Fruit fly (Drosophila melanogaster) whole organism, embryonic: ENCODE measurements around the gene CG40045.
A peak's percentile ranks its signal among the peaks of the same experiment; 100 is the strongest.

Source experiments
- Abd-B ChIP-seq: fragments of 200-800 bp; sonication (Bioruptor generic); optimal IDR thresholded peaks from 2 replicates; lab custom pipeline; 2018; ENCODE audit warnings: missing biosample characterization, mild to moderate bottlenecking, missing genetic modification characterization, moderate library complexity
- Antp ChIP-seq: fragments of 200-800 bp; sonication (Bioruptor generic); optimal IDR thresholded peaks from 3 replicates; lab custom pipeline; 2016; ENCODE audit warnings: missing biosample characterization, missing genetic modification characterization
- C15 ChIP-seq: fragments of 200-800 bp; sonication (Bioruptor generic); IDR thresholded peaks from 3 replicates; pipeline ENCODE4 v1.3.6; 2022; ENCODE audit warnings: missing biosample characterization, missing genetic modification characterization
- CG10209 ChIP-seq: fragments of 200-800 bp; sonication (Bioruptor generic); optimal IDR thresholded peaks from 3 replicates; lab custom pipeline; 2017; ENCODE audit warnings: missing biosample characterization, mild to moderate bottlenecking, missing genetic modification characterization, missing genetic modification reagents
- CG10543 ChIP-seq: fragments of 200-800 bp; sonication (Bioruptor generic); optimal IDR thresholded peaks from 3 replicates; lab custom pipeline; 2017; ENCODE audit warnings: missing biosample characterization, mild to moderate bottlenecking, missing genetic modification characterization, moderate library complexity
- CG10959 ChIP-seq: fragments of 200-800 bp; sonication (Bioruptor generic); IDR thresholded peaks from 2 replicates; pipeline ENCODE4 v1.3.6; 2022; ENCODE audit warnings: missing biosample characterization, missing genetic modification characterization
- CG13296 ChIP-seq: fragments of 200-800 bp; sonication (Bioruptor generic); optimal IDR thresholded peaks from 3 replicates; lab custom pipeline; 2018; ENCODE audit warnings: missing biosample characterization, mild to moderate bottlenecking, missing genetic modification characterization
- CG14965 ChIP-seq: fragments of 200-800 bp; sonication (Bioruptor generic); optimal IDR thresholded peaks from 2 replicates; lab custom pipeline; 2016; ENCODE audit warnings: missing biosample characterization, missing genetic modification characterization, borderline replicate concordance
- CG15011 ChIP-seq: fragments of 200-800 bp; sonication (Bioruptor generic); optimal IDR thresholded peaks from 3 replicates; lab custom pipeline; 2018; ENCODE audit warnings: missing biosample characterization, mild to moderate bottlenecking, missing genetic modification characterization
- CG15073 ChIP-seq: fragments of 200-800 bp; sonication (Bioruptor generic); optimal IDR thresholded peaks from 2 replicates; lab custom pipeline; 2016; ENCODE audit warnings: missing biosample characterization, missing genetic modification characterization
- CG16779 ChIP-seq: fragments of 200-800 bp; sonication (Bioruptor generic); IDR thresholded peaks from 2 replicates; pipeline ENCODE4 v1.3.6; 2022; ENCODE audit warnings: missing biosample characterization, missing genetic modification characterization
- CG16813 ChIP-seq: fragments of 200-800 bp; sonication (Bioruptor generic); IDR thresholded peaks from 3 replicates; pipeline ENCODE4 v1.3.6; 2022; ENCODE audit warnings: missing biosample characterization, missing genetic modification characterization; ENCODE audit not compliant: partially characterized antibody
- CG17361 ChIP-seq: fragments of 200-800 bp; sonication (Bioruptor generic); IDR thresholded peaks from 3 replicates; pipeline ENCODE4 v1.3.6; 2022; ENCODE audit warnings: missing biosample characterization, missing genetic modification characterization
- CG2199 ChIP-seq: fragments of 200-800 bp; sonication (Bioruptor generic); IDR thresholded peaks from 3 replicates; pipeline ENCODE4 v1.3.6; 2022; ENCODE audit warnings: missing biosample characterization, missing genetic modification characterization
- CG9609 ChIP-seq: fragments of 200-800 bp; sonication (Bioruptor generic); optimal IDR thresholded peaks from 3 replicates; lab custom pipeline; 2016; ENCODE audit warnings: missing biosample characterization, missing genetic modification characterization
- D19A ChIP-seq: fragments of 200-800 bp; optimal IDR thresholded peaks from 3 replicates; lab custom pipeline; 2019; ENCODE audit warnings: missing biosample characterization, mild to moderate bottlenecking, missing genetic modification characterization, moderate library complexity
- D19B ChIP-seq: fragments of 200-800 bp; sonication (Bioruptor generic); optimal IDR thresholded peaks from 2 replicates; lab custom pipeline; 2017; ENCODE audit warnings: missing biosample characterization, mild to moderate bottlenecking, missing genetic modification characterization
- Deaf1 ChIP-seq: fragments of 200-800 bp; optimal IDR thresholded peaks from 3 replicates; lab custom pipeline; 2019; ENCODE audit warnings: missing biosample characterization, mild to moderate bottlenecking, missing genetic modification characterization, moderate library complexity
- E2f2 ChIP-seq: fragments of 200-800 bp; sonication (Bioruptor generic); IDR thresholded peaks from 2 replicates; pipeline ENCODE4 v1.3.6; 2022; ENCODE audit warnings: missing biosample characterization, missing genetic modification characterization
- HLH4C ChIP-seq: fragments of 200-800 bp; sonication (Bioruptor generic); IDR thresholded peaks from 3 replicates; pipeline ENCODE4 v1.3.6; 2022; ENCODE audit warnings: missing biosample characterization, missing genetic modification characterization; ENCODE audit not compliant: partially characterized antibody
- Hey ChIP-seq: fragments of 200-800 bp; sonication (Bioruptor generic); optimal IDR thresholded peaks from 3 replicates; lab custom pipeline; 2018; ENCODE audit warnings: missing biosample characterization, mild to moderate bottlenecking, missing genetic modification characterization
- Hmr ChIP-seq: fragments of 200-800 bp; sonication (Bioruptor generic); optimal IDR thresholded peaks from 3 replicates; lab custom pipeline; 2017; ENCODE audit warnings: mild to moderate bottlenecking, missing biosample characterization, missing genetic modification reagents, missing genetic modification characterization
- Kr ChIP-seq: fragments of 200-800 bp; sonication (Bioruptor generic); optimal IDR thresholded peaks from 2 replicates; lab custom pipeline; 2017; ENCODE audit warnings: missing biosample characterization, mild to moderate bottlenecking, missing genetic modification characterization
- Med ChIP-seq: fragments of 200-800 bp; sonication (Bioruptor generic); peaks from one replicate; lab custom pipeline; 2016; ENCODE audit warnings: missing biosample characterization, missing genetic modification characterization, mild to moderate bottlenecking, inconsistent platforms, moderate library complexity
- NC2β ChIP-seq: fragments of 200-800 bp; sonication (Bioruptor generic); optimal IDR thresholded peaks from 2 replicates; lab custom pipeline; 2016; ENCODE audit warnings: missing biosample characterization, missing genetic modification characterization
- NK7.1 ChIP-seq: fragments of 200-800 bp; sonication (Bioruptor generic); optimal IDR thresholded peaks from 3 replicates; lab custom pipeline; 2016; ENCODE audit warnings: missing biosample characterization, missing genetic modification characterization
- Neu2 ChIP-seq: fragments of 200-800 bp; sonication (Bioruptor generic); optimal IDR thresholded peaks from 3 replicates; lab custom pipeline; 2016; ENCODE audit warnings: missing biosample characterization, missing genetic modification characterization, borderline replicate concordance
- Optix ChIP-seq: fragments of 200-800 bp; sonication (Bioruptor generic); IDR thresholded peaks from 3 replicates; pipeline ENCODE4 v1.3.6; 2022; ENCODE audit warnings: missing biosample characterization, missing genetic modification characterization
- Pdp1 ChIP-seq, 2 experiments: fragments of 200-800 bp; sonication (Bioruptor generic); optimal IDR thresholded peaks; 3 replicates each; lab custom pipeline; 2016; ENCODE audit warnings: missing biosample characterization in 2 of 2, missing genetic modification characterization in 2 of 2, mild to moderate bottlenecking in 1 of 2, moderate library complexity in 1 of 2
- Six4 ChIP-seq: fragments of 200-800 bp; sonication (Bioruptor generic); optimal IDR thresholded peaks from 2 replicates; lab custom pipeline; 2016; ENCODE audit warnings: missing biosample characterization, missing genetic modification characterization
- TFAM ChIP-seq: fragments of 200-800 bp; sonication (Bioruptor generic); optimal IDR thresholded peaks from 2 replicates; lab custom pipeline; 2017; ENCODE audit warnings: missing biosample characterization, missing genetic modification characterization, inconsistent platforms
- Usf ChIP-seq: fragments of 200-800 bp; sonication (Bioruptor generic); optimal IDR thresholded peaks from 2 replicates; lab custom pipeline; 2017; ENCODE audit warnings: missing genotype, missing biosample characterization, missing genetic modification characterization
- ap ChIP-seq: fragments of 200-800 bp; sonication (Bioruptor generic); IDR thresholded peaks from 2 replicates; pipeline ENCODE4 v1.3.6; 2022; ENCODE audit warnings: missing biosample characterization, missing genetic modification characterization
- bcd ChIP-seq: fragments of 200-800 bp; sonication (Bioruptor generic); optimal IDR thresholded peaks from 2 replicates; lab custom pipeline; 2017; ENCODE audit warnings: missing biosample characterization, mild to moderate bottlenecking, missing genetic modification characterization
- ewg ChIP-seq: fragments of 200-800 bp; sonication (Bioruptor generic); optimal IDR thresholded peaks from 3 replicates; lab custom pipeline; 2017; ENCODE audit warnings: mild to moderate bottlenecking, missing biosample characterization, missing genetic modification reagents, missing genetic modification characterization
- gsb ChIP-seq: fragments of 200-800 bp; sonication (Bioruptor generic); IDR thresholded peaks from 2 replicates; pipeline ENCODE4 v1.3.6; 2022; ENCODE audit warnings: missing biosample characterization, missing genetic modification characterization
- inv ChIP-seq: fragments of 200-800 bp; sonication (Bioruptor generic); IDR thresholded peaks from 2 replicates; pipeline ENCODE4 v1.3.6; 2022; ENCODE audit warnings: missing biosample characterization, missing genetic modification characterization; ENCODE audit not compliant: partially characterized antibody
- klu ChIP-seq: fragments of 200-800 bp; sonication (Bioruptor generic); IDR thresholded peaks from 2 replicates; pipeline ENCODE4 v1.3.6; 2022; ENCODE audit warnings: missing biosample characterization, missing genetic modification characterization
- nmo ChIP-seq: fragments of 200-800 bp; sonication (Bioruptor generic); optimal IDR thresholded peaks from 2 replicates; lab custom pipeline; 2018; ENCODE audit warnings: missing biosample characterization, mild to moderate bottlenecking, missing genetic modification characterization, moderate library complexity
- oc ChIP-seq: fragments of 200-800 bp; sonication (Bioruptor generic); optimal IDR thresholded peaks from 2 replicates; lab custom pipeline; 2018; ENCODE audit warnings: missing biosample characterization, mild to moderate bottlenecking, missing genetic modification characterization, moderate library complexity
- pzg ChIP-seq: fragments of 200-800 bp; sonication (Bioruptor generic); optimal IDR thresholded peaks from 3 replicates; lab custom pipeline; 2018; ENCODE audit warnings: missing biosample characterization, mild to moderate bottlenecking, missing genetic modification characterization, moderate library complexity
- sc ChIP-seq, 3 experiments: fragments of >200 bp in 2 of 3; fragments of 200-800 bp in 1 of 3; sonication (Bioruptor generic) in 1 of 3; optimal IDR thresholded peaks; 2 replicates in 2 of 3; 3 replicates in 1 of 3; lab custom pipeline; 2017; ENCODE audit warnings: mild to moderate bottlenecking in 1 of 3, missing biosample characterization in 1 of 3, missing genetic modification characterization in 1 of 3, missing genetic modification reagents in 1 of 3
- shn ChIP-seq: fragments of 200-800 bp; sonication (Bioruptor generic); optimal IDR thresholded peaks from 3 replicates; lab custom pipeline; 2016; ENCODE audit warnings: missing biosample characterization, missing genetic modification characterization
- sisA ChIP-seq: fragments of 200-800 bp; sonication (Bioruptor generic); IDR thresholded peaks from 2 replicates; pipeline ENCODE4 v1.3.6; 2022; ENCODE audit warnings: missing biosample characterization, missing genetic modification characterization
- slp2 ChIP-seq: fragments of 200-800 bp; sonication (Bioruptor generic); optimal IDR thresholded peaks from 2 replicates; lab custom pipeline; 2016; ENCODE audit warnings: missing biosample characterization, missing genetic modification characterization
- sna ChIP-seq: fragments of 200-800 bp; sonication (Bioruptor generic); IDR thresholded peaks from 2 replicates; pipeline ENCODE4 v1.3.6; 2022; ENCODE audit warnings: missing biosample characterization, missing genetic modification characterization; ENCODE audit not compliant: partially characterized antibody
- sr ChIP-seq: fragments of 200-800 bp; sonication (Bioruptor generic); IDR thresholded peaks from 3 replicates; pipeline ENCODE4 v1.3.6; 2022; ENCODE audit warnings: missing biosample characterization, missing genetic modification characterization
- toy ChIP-seq: fragments of 200-800 bp; sonication (Bioruptor generic); IDR thresholded peaks from 2 replicates; pipeline ENCODE4 v1.3.6; 2022; ENCODE audit warnings: missing biosample characterization, missing genetic modification characterization
- unc-4 ChIP-seq: fragments of 200-800 bp; sonication (Bioruptor generic); IDR thresholded peaks from 2 replicates; pipeline ENCODE4 v1.3.6; 2022; ENCODE audit warnings: missing biosample characterization, missing genetic modification characterization; ENCODE audit not compliant: partially characterized antibody

The CG40045 gene

DNA sequence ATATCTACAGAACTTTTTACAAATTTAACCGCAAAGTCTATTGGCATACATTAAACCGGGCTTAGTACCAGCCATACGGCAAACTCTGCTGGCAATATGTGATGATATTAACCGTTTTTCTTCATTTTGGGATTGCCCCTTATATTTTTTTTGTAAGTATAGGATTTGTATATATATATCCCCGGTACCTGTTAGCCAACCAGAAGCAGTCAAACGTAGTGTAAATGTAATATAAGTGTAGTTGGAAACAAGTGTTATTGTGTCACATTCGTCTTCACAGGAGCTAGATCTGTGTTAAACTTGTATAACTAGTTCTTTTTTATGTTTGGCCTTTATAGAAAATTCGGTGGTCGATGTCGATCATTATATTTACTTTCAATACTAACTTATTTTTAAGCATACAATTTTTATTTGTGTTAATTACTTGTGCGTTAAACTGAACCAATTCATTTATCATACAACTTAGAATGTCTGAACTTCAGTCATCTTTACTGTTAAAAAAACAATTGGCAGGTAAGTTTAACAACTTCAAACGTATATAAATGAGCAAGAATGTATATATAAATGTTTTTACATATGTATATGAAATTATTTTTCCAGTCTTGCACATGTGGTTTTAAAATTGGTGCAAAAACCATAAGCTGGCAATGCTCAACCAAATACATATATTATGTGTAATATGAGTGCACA lies at the start of gene CG40045 (continued):
- TF ChIP-seq Neu2 (GFP tag; lab: Kevin White, UChicago): no peak
- TF ChIP-seq CG10209 (GFP tag; lab: Kevin White, UChicago): no peak
- no peak for TF ChIP-seq sisA (GFP tag; lab: Robert Waterston, UW)
- no peak for TF ChIP-seq toy (GFP tag; lab: Robert Waterston, UW)
- TF ChIP-seq Antp (GFP tag; lab: Kevin White, UChicago): no peak
- no peak for TF ChIP-seq gsb (GFP tag; lab: Robert Waterston, UW)
- TF ChIP-seq oc (tag; lab: Kevin White, UChicago): no peak
- no peak for TF ChIP-seq CG16813 (GFP tag; lab: Robert Waterston, UW)
- TF ChIP-seq HLH4C (GFP tag; lab: Robert Waterston, UW): no peak
- TF ChIP-seq Hmr (GFP tag; lab: Kevin White, UChicago): no peak
- peak in 1 of 2 experiments; percentile 79 for TF ChIP-seq Pdp1 (GFP tag; optimal IDR thresholded peaks at IDR 0.05; lab: Kevin White, UChicago)
- no peak for TF ChIP-seq unc-4 (GFP tag; lab: Robert Waterston, UW)
- TF ChIP-seq CG9609: no peak
- no peak for TF ChIP-seq Med
- TF ChIP-seq CG16779 (GFP tag; lab: Robert Waterston, UW): no peak
- TF ChIP-seq sr: no peak
- TF ChIP-seq pzg (GFP tag; lab: Kevin White, UChicago): peak; percentile 60
- no peak for TF ChIP-seq NK7.1
- TF ChIP-seq sna: no peak
- no peak for TF ChIP-seq ap (GFP tag; lab: Robert Waterston, UW)
- TF ChIP-seq CG10959 (GFP tag; lab: Robert Waterston, UW): no peak
- no peak for TF ChIP-seq C15 (GFP tag; lab: Robert Waterston, UW)
- TF ChIP-seq CG13296 (GFP tag; lab: Kevin White, UChicago): no peak
- TF ChIP-seq bcd (GFP tag; lab: Kevin White, UChicago): no peak
- TF ChIP-seq CG10543 (GFP tag; lab: Kevin White, UChicago): no peak
- TF ChIP-seq D19A (tag; lab: Kevin White, UChicago): no peak
- no peak for TF ChIP-seq Usf (GFP tag; lab: Kevin White, UChicago)
- TF ChIP-seq slp2: no peak
- TF ChIP-seq shn: no peak
- TF ChIP-seq nmo (GFP tag; lab: Kevin White, UChicago): peak; percentile 76
- TF ChIP-seq CG17361 (GFP tag; lab: Robert Waterston, UW): peak; percentile 62; the same call in 2 of the 3 replicates
- TF ChIP-seq E2f2 (GFP tag; lab: Robert Waterston, UW): no peak
- no peak for TF ChIP-seq Six4 (GFP tag; lab: Kevin White, UChicago)
- no peak for TF ChIP-seq Kr (GFP tag; lab: Kevin White, UChicago)
- TF ChIP-seq inv (GFP tag; lab: Robert Waterston, UW): no peak
- no peak for TF ChIP-seq Hey (tag; lab: Kevin White, UChicago)
- no peak; the same call in 2 of the 3 replicates for TF ChIP-seq CG2199 (GFP tag; lab: Robert Waterston, UW)
- TF ChIP-seq CG15073 (GFP tag; lab: Kevin White, UChicago): no peak
- no peak for TF ChIP-seq klu (GFP tag; lab: Robert Waterston, UW)
- peak; percentile 55 for TF ChIP-seq Abd-B
- TF ChIP-seq sc (optimal IDR thresholded peaks at IDR 0.05; lab: Kevin White, UChicago): no peak
- TF ChIP-seq sc (GFP tag; optimal IDR thresholded peaks at IDR 0.05; lab: Kevin White, UChicago): no peak
- TF ChIP-seq CG14965 (GFP tag; lab: Kevin White, UChicago): no peak
- no peak for TF ChIP-seq Optix (GFP tag; lab: Robert Waterston, UW)
- no peak for TF ChIP-seq CG15011 (GFP tag; lab: Kevin White, UChicago)
- TF ChIP-seq ewg: no peak
- TF ChIP-seq TFAM (GFP tag; lab: Kevin White, UChicago): no peak
- TF ChIP-seq Deaf1 (tag; lab: Kevin White, UChicago): no peak
- TF ChIP-seq D19B: no peak
- TF ChIP-seq NC2β (GFP tag; lab: Kevin White, UChicago): no peak
